Fruit fly (Drosophila melanogaster) whole organism, prepupa: Measurements from ENCODE around the gene ais.

Source experiments
- CG11762 ChIP-seq: fragments of 200-800 bp; sonication (Bioruptor generic); optimal IDR thresholded peaks from 3 replicates; lab custom pipeline; 2016; ENCODE audit warnings: missing biosample characterization, missing genetic modification characterization; ENCODE audit not compliant: insufficient read depth
- CG31627 ChIP-seq: fragments of 200-800 bp; sonication (Bioruptor generic); optimal IDR thresholded peaks from 3 replicates; lab custom pipeline; 2016; ENCODE audit warnings: missing biosample characterization, missing genetic modification characterization
- CG9139 ChIP-seq: fragments of 200-800 bp; sonication (Bioruptor generic); optimal IDR thresholded peaks from 3 replicates; lab custom pipeline; 2017; ENCODE audit warnings: missing biosample characterization, mild to moderate bottlenecking, missing genetic modification characterization
- Eip93F ChIP-seq: fragments of 200-800 bp; sonication (Bioruptor generic); optimal IDR thresholded peaks from 2 replicates; lab custom pipeline; 2016; ENCODE audit warnings: missing biosample characterization, mild to moderate bottlenecking, missing genetic modification characterization
- Met ChIP-seq: fragments of 200-800 bp; sonication (Bioruptor generic); optimal IDR thresholded peaks from 3 replicates; lab custom pipeline; 2016; ENCODE audit warnings: missing biosample characterization, missing genetic modification characterization
- Sox102F ChIP-seq: fragments of 200-800 bp; sonication (Bioruptor generic); optimal IDR thresholded peaks from 2 replicates; lab custom pipeline; 2016; ENCODE audit warnings: missing biosample characterization, mild to moderate bottlenecking, missing genetic modification characterization
- lz ChIP-seq: fragments of 200-800 bp; sonication (Bioruptor generic); optimal IDR thresholded peaks from 3 replicates; lab custom pipeline; 2016; ENCODE audit warnings: missing biosample characterization, missing genetic modification characterization
- ss ChIP-seq, 2 experiments: fragments of 200-800 bp; sonication (Bioruptor generic); optimal IDR thresholded peaks; 2 replicates in 1 of 2; 3 replicates in 1 of 2; lab custom pipeline; 2017 to 2018; ENCODE audit warnings: mild to moderate bottlenecking in 2 of 2, missing biosample characterization in 2 of 2, missing genetic modification characterization in 2 of 2, moderate library complexity in 1 of 2

DNA sequence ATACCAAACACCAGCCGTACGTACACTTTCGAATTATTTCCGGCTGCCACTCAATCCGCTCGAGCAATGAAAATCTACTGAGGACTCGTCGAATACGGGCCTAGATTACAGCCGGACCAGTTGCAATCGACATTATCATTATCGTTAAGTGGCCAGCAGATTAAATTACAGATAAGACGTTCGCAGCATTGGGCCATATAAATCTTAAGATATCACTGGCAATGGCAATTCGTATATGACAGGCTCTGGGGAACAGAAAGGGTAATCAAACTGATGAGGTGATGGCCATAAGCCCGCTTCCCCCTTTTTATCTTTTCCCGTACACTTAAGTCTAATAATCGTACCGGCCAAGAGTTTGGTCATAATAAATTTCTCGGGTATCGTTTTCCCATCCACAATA, 9.5 kb upstream of the ais start, which contains the start of gene Cln3:
- no peak for TF ChIP-seq CG31627 (GFP tag; lab: Kevin White, UChicago)
- no peak for TF ChIP-seq Sox102F (GFP tag; lab: Kevin White, UChicago)
- TF ChIP-seq Eip93F (GFP tag; lab: Kevin White, UChicago): no peak
- TF ChIP-seq lz (GFP tag; lab: Kevin White, UChicago): no peak
- no peak for TF ChIP-seq ss (GFP tag; optimal IDR thresholded peaks at IDR 0.05; lab: Kevin White, UChicago)
- TF ChIP-seq CG11762 (GFP tag; lab: Kevin White, UChicago): no peak
- TF ChIP-seq CG9139 (GFP tag; lab: Kevin White, UChicago): no peak
- TF ChIP-seq Met: no peak
